Worm (Caenorhabditis elegans): Measurements from ENCODE around the gene Y116A8C.10.

Gene Y116A8C.10

ce11 chrIV:16946746-16947145 lies 7.8 kb upstream of the Y116A8C.10 start, which contains the start of the genes Y116A8C.9 and arf-6 (continued):
- TF ChIP-seq sup-37 (GFP tag; optimal IDR thresholded peaks at IDR 0.05) = no peak
- TF ChIP-seq elt-2 (tag; optimal IDR thresholded peaks at IDR 0.05) = peak; percentile 25
- TF ChIP-seq nhr-19 (GFP tag; conservative IDR thresholded peaks at IDR 0.05) = peak; percentile 70
- TF ChIP-seq blmp-1 (tag; optimal IDR thresholded peaks at IDR 0.05) = peak; percentile 2
- no peak for TF ChIP-seq C34B4.2 (tag; optimal IDR thresholded peaks at IDR 0.05)
- no peak for TF ChIP-seq egl-27 (tag; optimal IDR thresholded peaks at IDR 0.05)
- TF ChIP-seq mab-9 (GFP tag; IDR thresholded peaks at IDR 0.05) = no peak
- TF ChIP-seq skn-1 (tag; optimal IDR thresholded peaks at IDR 0.05) = peak; percentile 73
- TF ChIP-seq ces-1 (GFP tag; optimal IDR thresholded peaks at IDR 0.05) = no peak
- no peak for TF ChIP-seq ets-5 (GFP tag; IDR thresholded peaks at IDR 0.05)
- peak; percentile 28 for TF ChIP-seq C16A3.4 (tag; optimal IDR thresholded peaks at IDR 0.05)
- TF ChIP-seq C04F5.9 (tag; optimal IDR thresholded peaks at IDR 0.05) = no peak
- peak; percentile 12 to 61 (median 44) for TF ChIP-seq dpl-1 (GFP tag; optimal IDR thresholded peaks at IDR 0.05)
- TF ChIP-seq tbx-2 (tag; optimal IDR thresholded peaks at IDR 0.05) = peak; percentile 73
- TF ChIP-seq ceh-63 (GFP tag; optimal IDR thresholded peaks at IDR 0.05) = no peak
- peak; percentile 43 for TF ChIP-seq isw-1 (GFP tag; IDR thresholded peaks at IDR 0.05)
- TF ChIP-seq Y116A8C.19 (tag; optimal IDR thresholded peaks at IDR 0.05; ENCODE audit: borderline replicate concordance) = no peak
- TF ChIP-seq fkh-10 (GFP tag; optimal IDR thresholded peaks at IDR 0.05) = peak; percentile 3
- peak; percentile 75 for TF ChIP-seq snu-23 (GFP tag; optimal IDR thresholded peaks at IDR 0.05)
- no peak for TF ChIP-seq nhr-11 (tag; optimal IDR thresholded peaks at IDR 0.05)
- TF ChIP-seq hlh-17 (GFP tag; optimal IDR thresholded peaks at IDR 0.05; ENCODE audit: borderline replicate concordance) = no peak
- TF ChIP-seq alr-1 (tag; optimal IDR thresholded peaks at IDR 0.05; ENCODE audit: borderline replicate concordance) = no peak
- TF ChIP-seq sptf-1 (tag; optimal IDR thresholded peaks at IDR 0.05) = no peak
- TF ChIP-seq unc-130 (tag; optimal IDR thresholded peaks at IDR 0.05) = peak; percentile 71
- TF ChIP-seq lin-13 (GFP tag; optimal IDR thresholded peaks at IDR 0.05) = peak; percentile 62
- peak; percentile 47 for TF ChIP-seq ztf-4 (tag; optimal IDR thresholded peaks at IDR 0.05)
- peak in 1 of 6 experiments; percentile 36 for TF ChIP-seq elt-3 (tag; optimal IDR thresholded peaks at IDR 0.05)
- peak; percentile 50 to 60 (median 60) for TF ChIP-seq ceh-82 (tag; optimal IDR thresholded peaks at IDR 0.05)
- TF ChIP-seq vab-15 (tag; optimal IDR thresholded peaks at IDR 0.05) = no peak
- peak; percentile 74 for TF ChIP-seq nhr-47 (tag; optimal IDR thresholded peaks at IDR 0.05)
- peak; percentile 63 for TF ChIP-seq nhr-20 (tag; optimal IDR thresholded peaks at IDR 0.05)
- peak; percentile 68 for TF ChIP-seq xbp-1 (tag; optimal IDR thresholded peaks at IDR 0.05)
- peak; percentile 9 for TF ChIP-seq fos-1 (tag; optimal IDR thresholded peaks at IDR 0.05)
- no peak for TF ChIP-seq ama-1 (optimal IDR thresholded peaks at IDR 0.05)
- no peak for TF ChIP-seq mef-2 (tag; optimal IDR thresholded peaks at IDR 0.05)
- no peak for TF ChIP-seq nhr-84 (tag; optimal IDR thresholded peaks at IDR 0.05)
- TF ChIP-seq ztf-11 (tag; optimal IDR thresholded peaks at IDR 0.05) = peak; percentile 12 to 77
- no peak for TF ChIP-seq mdl-1 (tag; optimal IDR thresholded peaks at IDR 0.05)
- TF ChIP-seq dsc-1 (tag; optimal IDR thresholded peaks at IDR 0.05) = peak; percentile 76
- no peak for TF ChIP-seq jun-1 (tag; optimal IDR thresholded peaks at IDR 0.05)
- peak; percentile 6 for TF ChIP-seq pax-3 (tag; optimal IDR thresholded peaks at IDR 0.05)
- TF ChIP-seq unc-98 (GFP tag; IDR thresholded peaks at IDR 0.05) = no peak
- peak; percentile 70 for TF ChIP-seq mep-1 (tag; optimal IDR thresholded peaks at IDR 0.05)
- TF ChIP-seq zip-4 (GFP tag; optimal IDR thresholded peaks at IDR 0.05) = no peak
- no peak for TF ChIP-seq aha-1 (tag; optimal IDR thresholded peaks at IDR 0.05)
- no peak for TF ChIP-seq pqm-1 (tag; optimal IDR thresholded peaks at IDR 0.05)
- peak; percentile 9 for TF ChIP-seq nhr-77 (tag; optimal IDR thresholded peaks at IDR 0.05)
- TF ChIP-seq nhr-237 (tag; optimal IDR thresholded peaks at IDR 0.05) = no peak
- no peak for TF ChIP-seq zag-1 (tag; optimal IDR thresholded peaks at IDR 0.05)
- no peak for TF ChIP-seq aly-2 (tag; optimal IDR thresholded peaks at IDR 0.05)
- no peak for TF ChIP-seq hlh-4 (tag; optimal IDR thresholded peaks at IDR 0.05)
- no peak for TF ChIP-seq ceh-90 (tag; optimal IDR thresholded peaks at IDR 0.05)
- TF ChIP-seq unc-86 (tag; optimal IDR thresholded peaks at IDR 0.05) = peak; percentile 57
- TF ChIP-seq snpc-4 (tag; optimal IDR thresholded peaks at IDR 0.05) = peak; percentile 71

Measured in whole organism, L1 larva.